Worm (Caenorhabditis elegans) whole organism, L1 larva: ENCODE measurements around the gene C26E6.1.

ENCODE experiments used
- C04F5.9 ChIP-seq: sonication (generic microtip); optimal IDR thresholded peaks from 2 replicates; lab custom pipeline; 2016; ENCODE audit warnings: missing genetic modification characterization, missing compliant biosample characterization
- ama-1 ChIP-seq: fragments of 150-350 bp; optimal IDR thresholded peaks from 2 replicates; lab custom pipeline; 2014
- efl-1 ChIP-seq, 4 experiments: fragments of 150-350 bp; optimal IDR thresholded peaks in 3 of 4; peaks in 1 of 4; 1 replicate in 1 of 4; 2 replicates in 3 of 4; lab custom pipeline; 2014; ENCODE audit warnings: missing biosample characterization in 2 of 4, missing genetic modification characterization in 2 of 4, missing genetic modification reagents in 2 of 4
- lsy-2 ChIP-seq, 2 experiments: fragments of 150-350 bp; optimal IDR thresholded peaks; 2 replicates each; lab custom pipeline; 2014; ENCODE audit warnings: missing biosample characterization in 2 of 2, missing genetic modification characterization in 2 of 2
- mep-1 ChIP-seq: fragments of 150-350 bp; optimal IDR thresholded peaks from 2 replicates; lab custom pipeline; 2014; ENCODE audit warnings: missing biosample characterization, missing genetic modification characterization
- nhr-19 ChIP-seq: fragments of 200-800 bp; sonication (Bioruptor generic); conservative IDR thresholded peaks from 2 replicates; pipeline ENCODE4 v1.3.6; 2022; ENCODE audit warnings: missing genetic modification characterization, missing compliant biosample characterization
- nhr-71 ChIP-seq: sonication (generic microtip); optimal IDR thresholded peaks from 2 replicates; lab custom pipeline; 2016; ENCODE audit warnings: mild to moderate bottlenecking, missing genetic modification characterization, moderate library complexity, missing compliant biosample characterization
- nhr-77 ChIP-seq: fragments of 150-350 bp; optimal IDR thresholded peaks from 2 replicates; lab custom pipeline; 2014; ENCODE audit warnings: missing biosample characterization, missing genetic modification characterization
- pax-3 ChIP-seq: fragments of 200-800 bp; sonication (Bioruptor generic); optimal IDR thresholded peaks from 2 replicates; lab custom pipeline; 2018; ENCODE audit warnings: mild to moderate bottlenecking, missing genetic modification characterization, moderate library complexity, missing compliant biosample characterization
- snpc-4 ChIP-seq: fragments of 150-350 bp; optimal IDR thresholded peaks from 2 replicates; lab custom pipeline; 2014; ENCODE audit warnings: missing biosample characterization, missing genetic modification characterization
- snu-23 ChIP-seq: sonication (generic microtip); optimal IDR thresholded peaks from 2 replicates; lab custom pipeline; 2016; ENCODE audit warnings: missing genetic modification characterization, missing compliant biosample characterization
- sox-4 ChIP-seq: sonication (generic microtip); optimal IDR thresholded peaks from 2 replicates; lab custom pipeline; 2016; ENCODE audit warnings: missing genetic modification characterization, missing compliant biosample characterization
- sup-37 ChIP-seq: fragments of 200-800 bp; sonication (Bioruptor generic); optimal IDR thresholded peaks from 2 replicates; lab custom pipeline; 2018; ENCODE audit warnings: mild to moderate bottlenecking, missing genetic modification characterization, missing compliant biosample characterization

ce11 chrIII:4956566-4956965, at the start of gene C26E6.1:
- TF ChIP-seq C04F5.9, result no peak
- TF ChIP-seq mep-1 (tag; lab: Kevin White, UChicago), result no peak
- no peak for TF ChIP-seq efl-1 (optimal IDR thresholded peaks at IDR 0.05; lab: Kevin White, UChicago)
- no peak for TF ChIP-seq efl-1 (GFP tag; optimal IDR thresholded peaks at IDR 0.05 in 1 of 2; lab: Kevin White, UChicago)
- TF ChIP-seq snu-23 (GFP tag; lab: Kevin White, UChicago), result no peak
- TF ChIP-seq lsy-2 (tag; optimal IDR thresholded peaks at IDR 0.05; lab: Kevin White, UChicago), result no peak
- TF ChIP-seq snpc-4 (tag; lab: Kevin White, UChicago), result no peak
- TF ChIP-seq nhr-77, result no peak
- no peak for TF ChIP-seq nhr-71 (tag; lab: Kevin White, UChicago)
- no peak for TF ChIP-seq nhr-19 (GFP tag; lab: Robert Waterston, UW)
- no peak for TF ChIP-seq sup-37 (GFP tag; lab: Kevin White, UChicago)
- no peak for TF ChIP-seq pax-3 (tag; lab: Kevin White, UChicago)
- no peak for TF ChIP-seq sox-4
- TF ChIP-seq ama-1 (lab: Kevin White, UChicago), result no peak
